Worm (Caenorhabditis elegans) whole organism, L2 larva: ENCODE data around the gene gtf-2A2.

Experiments
- F13H6.1 ChIP-seq: sonication (generic microtip); optimal IDR thresholded peaks from 2 replicates; lab custom pipeline; 2016; ENCODE audit warnings: missing genetic modification characterization, missing compliant biosample characterization
- R02D3.7 ChIP-seq: fragments of 150-350 bp; optimal IDR thresholded peaks from 2 replicates; lab custom pipeline; 2014; ENCODE audit warnings: missing biosample characterization, missing genetic modification characterization
- alr-1 ChIP-seq: fragments of 150-350 bp; optimal IDR thresholded peaks from 2 replicates; lab custom pipeline; 2014; ENCODE audit warnings: missing biosample characterization, missing genetic modification characterization
- ama-1 ChIP-seq: fragments of 150-350 bp; optimal IDR thresholded peaks from 2 replicates; lab custom pipeline; 2018; ENCODE audit warnings: inconsistent platforms
- ceh-16 ChIP-seq: fragments of 150-350 bp; optimal IDR thresholded peaks from 2 replicates; lab custom pipeline; 2014; ENCODE audit warnings: missing biosample characterization, missing genetic modification characterization
- ceh-82 ChIP-seq: fragments of 150-350 bp; optimal IDR thresholded peaks from 2 replicates; lab custom pipeline; 2014; ENCODE audit warnings: missing biosample characterization, missing genetic modification characterization
- crh-2 ChIP-seq: sonication (generic microtip); optimal IDR thresholded peaks from 2 replicates; lab custom pipeline; 2017; ENCODE audit warnings: missing biosample characterization, missing genetic modification characterization
- dmd-4 ChIP-seq: sonication (generic microtip); optimal IDR thresholded peaks from 2 replicates; lab custom pipeline; 2017; ENCODE audit warnings: missing biosample characterization, missing genetic modification characterization
- elt-1 ChIP-seq: fragments of 150-350 bp; optimal IDR thresholded peaks from 2 replicates; lab custom pipeline; 2014; ENCODE audit warnings: missing biosample characterization, missing genetic modification characterization
- elt-3 ChIP-seq: sonication (generic microtip); optimal IDR thresholded peaks from 2 replicates; lab custom pipeline; 2017; ENCODE audit warnings: missing biosample characterization, missing genetic modification characterization
- fos-1 ChIP-seq: fragments of 150-350 bp; optimal IDR thresholded peaks from 2 replicates; lab custom pipeline; 2014; ENCODE audit warnings: missing biosample characterization, missing genetic modification characterization
- gmeb-1 ChIP-seq: fragments of 150-350 bp; optimal IDR thresholded peaks from 2 replicates; lab custom pipeline; 2014; ENCODE audit warnings: missing biosample characterization, missing genetic modification characterization
- lin-11 ChIP-seq: fragments of 150-350 bp; sonication (generic microtip); optimal IDR thresholded peaks from 2 replicates; lab custom pipeline; 2014; ENCODE audit warnings: missing biosample characterization, missing genetic modification characterization, inconsistent platforms, mixed read lengths
- lin-39 ChIP-seq: fragments of 150-350 bp; optimal IDR thresholded peaks from 2 replicates; lab custom pipeline; 2014; ENCODE audit warnings: missing biosample characterization, missing genetic modification reagents, missing genetic modification characterization
- lsy-2 ChIP-seq, 2 experiments: fragments of 150-350 bp in 1 of 2; sonication (generic microtip) in 1 of 2; optimal IDR thresholded peaks; 2 replicates each; lab custom pipeline; 2014 to 2017; ENCODE audit warnings: missing biosample characterization in 2 of 2, missing genetic modification characterization in 2 of 2
- mbf-1 ChIP-seq: sonication (generic microtip); optimal IDR thresholded peaks from 2 replicates; lab custom pipeline; 2017; ENCODE audit warnings: missing biosample characterization, missing genetic modification characterization
- mdl-1 ChIP-seq, 2 experiments: fragments of 150-350 bp in 1 of 2; sonication (generic microtip) in 1 of 2; optimal IDR thresholded peaks; 2 replicates each; lab custom pipeline; 2017; ENCODE audit warnings: missing biosample characterization in 2 of 2, missing genetic modification characterization in 2 of 2
- nhr-11 ChIP-seq: fragments of 150-350 bp; optimal IDR thresholded peaks from 2 replicates; lab custom pipeline; 2014; ENCODE audit warnings: missing biosample characterization, missing genetic modification characterization
- nhr-12 ChIP-seq: fragments of 150-350 bp; optimal IDR thresholded peaks from 2 replicates; lab custom pipeline; 2014; ENCODE audit warnings: missing biosample characterization, missing genetic modification characterization
- nhr-23 ChIP-seq: fragments of 150-350 bp; optimal IDR thresholded peaks from 2 replicates; lab custom pipeline; 2014; ENCODE audit warnings: missing biosample characterization, missing genetic modification reagents, missing genetic modification characterization
- nhr-25 ChIP-seq: fragments of 150-350 bp; sonication (generic microtip); optimal IDR thresholded peaks from 3 replicates; lab custom pipeline; 2014; ENCODE audit warnings: missing biosample characterization, missing genetic modification characterization
- peb-1 ChIP-seq: fragments of 150-350 bp; optimal IDR thresholded peaks from 2 replicates; lab custom pipeline; 2014; ENCODE audit warnings: missing biosample characterization, missing genetic modification characterization
- skn-1 ChIP-seq: sonication (generic microtip); optimal IDR thresholded peaks from 2 replicates; lab custom pipeline; 2017; ENCODE audit warnings: missing biosample characterization, missing genetic modification characterization
- sma-3 ChIP-seq: sonication (generic microtip); optimal IDR thresholded peaks from 2 replicates; lab custom pipeline; 2016; ENCODE audit warnings: missing genetic modification reagents, missing genetic modification characterization, missing compliant biosample characterization
- sma-9 ChIP-seq, 2 experiments: fragments of 150-350 bp in 1 of 2; sonication (generic microtip) in 1 of 2; optimal IDR thresholded peaks; 2 replicates each; lab custom pipeline; 2014 to 2016; ENCODE audit warnings: missing genetic modification characterization in 2 of 2, mild to moderate bottlenecking in 1 of 2, missing biosample characterization in 1 of 2, missing compliant biosample characterization in 1 of 2, missing genetic modification reagents in 1 of 2, moderate library complexity in 1 of 2
- snpc-4 ChIP-seq: fragments of 150-350 bp; optimal IDR thresholded peaks from 2 replicates; lab custom pipeline; 2014; ENCODE audit warnings: missing biosample characterization, missing genetic modification characterization
- unc-39 ChIP-seq: fragments of 150-350 bp; optimal IDR thresholded peaks from 2 replicates; lab custom pipeline; 2014; ENCODE audit warnings: missing biosample characterization, missing genetic modification characterization
- unc-55 ChIP-seq: fragments of 150-350 bp; sonication (generic microtip); optimal IDR thresholded peaks from 3 replicates; lab custom pipeline; 2014; ENCODE audit warnings: missing biosample characterization, missing genetic modification reagents, missing genetic modification characterization
- unc-62 ChIP-seq: fragments of 150-350 bp; optimal IDR thresholded peaks from 2 replicates; lab custom pipeline; 2014; ENCODE audit warnings: missing biosample characterization, missing genetic modification reagents, missing genetic modification characterization
- zag-1 ChIP-seq: fragments of 150-350 bp; optimal IDR thresholded peaks from 2 replicates; lab custom pipeline; 2014; ENCODE audit warnings: missing biosample characterization, missing genetic modification characterization
- ztf-1 ChIP-seq: fragments of 200-800 bp; sonication (Bioruptor generic); conservative IDR thresholded peaks from 2 replicates; pipeline ENCODE4 v1.3.6; 2022; ENCODE audit warnings: missing genetic modification characterization, missing compliant biosample characterization

Gene gtf-2A2

DNA sequence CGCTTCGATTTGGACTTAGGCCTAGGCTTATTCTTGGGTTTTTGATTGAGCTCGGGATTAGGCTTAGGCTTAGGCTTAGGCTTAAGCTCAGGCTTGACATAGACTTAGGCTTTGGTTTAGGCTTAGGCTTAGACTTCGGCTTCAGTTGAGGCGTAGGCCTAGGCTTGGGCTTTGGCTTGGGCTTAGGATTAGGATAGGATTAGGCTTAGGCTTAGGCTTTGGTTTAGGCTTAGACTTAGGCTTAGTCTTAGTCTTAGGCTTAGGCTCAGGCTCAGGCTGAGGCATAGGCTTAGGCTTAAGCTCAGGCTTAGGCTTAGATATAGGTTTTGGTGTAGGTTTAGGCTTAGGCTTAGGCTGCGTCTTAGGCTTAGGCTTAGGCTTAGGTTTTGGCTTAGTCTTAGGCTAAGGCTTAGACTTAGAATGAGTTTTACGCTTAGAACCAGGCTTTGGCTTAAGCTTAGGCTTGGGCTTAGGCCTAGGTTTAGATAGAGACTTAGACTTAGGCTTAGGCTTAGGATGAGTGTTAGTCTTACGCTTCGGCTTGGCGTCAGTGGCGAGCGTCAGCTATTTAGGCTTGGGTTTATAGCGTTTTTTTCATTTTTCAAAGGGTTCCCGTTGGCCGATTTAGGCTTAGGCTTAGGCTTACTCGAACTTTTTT, 18.1 kb downstream of the gtf-2A2 start:
- TF ChIP-seq zag-1 (tag; lab: Kevin White, UChicago): no peak
- TF ChIP-seq crh-2 (tag; lab: Kevin White, UChicago): no peak
- TF ChIP-seq snpc-4 (tag; lab: Kevin White, UChicago): no peak
- no peak for TF ChIP-seq lin-11
- no peak for TF ChIP-seq R02D3.7 (tag; lab: Kevin White, UChicago)
- no peak for TF ChIP-seq nhr-23 (tag; lab: Kevin White, UChicago)
- TF ChIP-seq unc-62: no peak
- TF ChIP-seq skn-1 (tag; lab: Kevin White, UChicago): no peak
- TF ChIP-seq sma-9 (GFP tag; optimal IDR thresholded peaks at IDR 0.05; lab: Kevin White, UChicago): no peak
- TF ChIP-seq sma-9 (tag; optimal IDR thresholded peaks at IDR 0.05; lab: Kevin White, UChicago): no peak
- no peak for TF ChIP-seq ama-1 (lab: Kevin White, UChicago)
- TF ChIP-seq unc-39: no peak
- no peak for TF ChIP-seq nhr-11 (tag; lab: Kevin White, UChicago)
- TF ChIP-seq gmeb-1: no peak
- TF ChIP-seq peb-1: no peak
- TF ChIP-seq alr-1 (tag; lab: Kevin White, UChicago): no peak
- TF ChIP-seq mdl-1 (tag; optimal IDR thresholded peaks at IDR 0.05; lab: Kevin White, UChicago): no peak
- no peak for TF ChIP-seq mbf-1
- no peak for TF ChIP-seq ceh-16
- TF ChIP-seq F13H6.1 (tag; lab: Kevin White, UChicago): no peak
- TF ChIP-seq unc-55 (GFP tag; lab: Kevin White, UChicago): no peak

ce11 chrIII:12644669-12645068, 20.1 kb downstream of the gtf-2A2 start:
- TF ChIP-seq mdl-1 (tag; optimal IDR thresholded peaks at IDR 0.05; lab: Kevin White, UChicago): no peak
- no peak for TF ChIP-seq nhr-11 (tag; lab: Kevin White, UChicago)
- TF ChIP-seq peb-1: no peak
- TF ChIP-seq elt-1 (tag; lab: Kevin White, UChicago): no peak
- TF ChIP-seq dmd-4 (tag; lab: Kevin White, UChicago): no peak
- no peak for TF ChIP-seq nhr-25 (tag; lab: Kevin White, UChicago)

ce11 chrIII:12651946-12652345, 27.4 kb downstream of the gtf-2A2 start:
- TF ChIP-seq sma-3 (GFP tag; lab: Kevin White, UChicago): no peak

DNA sequence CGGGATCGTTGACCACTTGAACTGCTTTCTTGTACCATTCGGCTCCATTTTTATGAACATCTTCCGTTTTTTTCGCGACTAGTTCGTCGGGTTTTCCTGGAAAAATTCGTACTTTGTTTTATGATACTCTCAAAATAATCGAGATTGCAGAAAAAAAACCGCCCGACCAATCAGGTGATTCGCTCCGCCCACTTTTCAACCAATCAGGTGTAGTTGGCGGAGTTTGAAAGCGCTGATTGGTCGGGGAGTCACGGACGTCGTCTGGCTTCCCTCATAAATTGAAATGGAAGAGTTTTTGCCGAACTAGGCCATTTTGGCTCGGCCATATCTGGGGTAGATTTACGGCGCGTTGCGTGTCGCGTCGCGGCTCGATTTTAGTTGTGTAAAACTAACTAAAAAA, 28.0 kb downstream of the gtf-2A2 start:
- TF ChIP-seq lsy-2 (tag; optimal IDR thresholded peaks at IDR 0.05; lab: Kevin White, UChicago) (no peak), unc-39 (no peak), ztf-1 (GFP tag; lab: Robert Waterston, UW) (no peak), mdl-1 (tag; optimal IDR thresholded peaks at IDR 0.05; lab: Kevin White, UChicago) (no peak), ceh-82 (tag; lab: Kevin White, UChicago) (no peak), dmd-4 (tag; lab: Kevin White, UChicago) (no peak), F13H6.1 (tag; lab: Kevin White, UChicago) (no peak), fos-1 (tag; lab: Kevin White, UChicago) (no peak), elt-1 (tag; lab: Kevin White, UChicago) (no peak), R02D3.7 (tag; lab: Kevin White, UChicago) (no peak), sma-9 (GFP tag; optimal IDR thresholded peaks at IDR 0.05; lab: Kevin White, UChicago) (no peak), sma-9 (tag; optimal IDR thresholded peaks at IDR 0.05; lab: Kevin White, UChicago) (no peak), mbf-1 (no peak), ceh-16 (no peak), nhr-25 (tag; lab: Kevin White, UChicago) (no peak), peb-1 (no peak), lin-39 (tag; lab: Kevin White, UChicago) (no peak)

DNA sequence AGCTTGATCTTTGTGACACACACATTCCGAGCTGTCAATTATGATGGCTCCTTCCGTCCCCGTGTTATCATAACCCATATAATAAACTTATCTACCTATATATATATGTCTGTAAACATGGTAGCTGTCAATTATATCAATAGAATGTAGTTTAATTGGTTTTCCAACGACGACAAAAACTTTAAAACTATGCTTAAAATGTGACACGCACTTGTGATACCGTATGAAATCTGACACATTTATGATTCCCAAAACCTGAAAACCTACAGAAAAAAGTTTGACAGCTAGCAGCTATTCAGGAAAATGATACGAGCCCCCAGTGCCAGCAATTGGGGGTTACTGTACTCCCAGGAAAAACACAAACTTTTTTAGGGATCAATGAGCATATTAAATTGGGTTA, 34.1 kb downstream of the gtf-2A2 start:
- TF ChIP-seq sma-9 (GFP tag; optimal IDR thresholded peaks at IDR 0.05; lab: Kevin White, UChicago): no peak
- no peak for TF ChIP-seq sma-9 (tag; optimal IDR thresholded peaks at IDR 0.05; lab: Kevin White, UChicago)
- no peak for TF ChIP-seq sma-3 (GFP tag; lab: Kevin White, UChicago)
- TF ChIP-seq peb-1: no peak
- TF ChIP-seq mdl-1 (tag; optimal IDR thresholded peaks at IDR 0.05; lab: Kevin White, UChicago): no peak
- no peak for TF ChIP-seq fos-1 (tag; lab: Kevin White, UChicago)
- no peak for TF ChIP-seq skn-1 (tag; lab: Kevin White, UChicago)
- no peak for TF ChIP-seq ztf-1 (GFP tag; lab: Robert Waterston, UW)
- no peak for TF ChIP-seq elt-3 (tag; lab: Kevin White, UChicago)
- no peak for TF ChIP-seq lin-39 (tag; lab: Kevin White, UChicago)
- no peak for TF ChIP-seq nhr-12 (tag; lab: Kevin White, UChicago)
